Fruit fly (Drosophila melanogaster) whole organism, embryonic: Measurements from ENCODE around the gene CG15529.

Experiments
- Adf1 ChIP-seq: fragments of 200-800 bp; sonication (Bioruptor generic); IDR thresholded peaks from 2 replicates; pipeline ENCODE4 v1.3.6; 2022; ENCODE audit warnings: missing biosample characterization, missing genetic modification characterization
- CG1024 ChIP-seq: fragments of 200-800 bp; sonication (Bioruptor generic); IDR thresholded peaks from 2 replicates; pipeline ENCODE4 v1.3.6; 2022; ENCODE audit warnings: missing biosample characterization, missing genetic modification characterization
- CG10543 ChIP-seq: fragments of 200-800 bp; sonication (Bioruptor generic); optimal IDR thresholded peaks from 3 replicates; lab custom pipeline; 2017; ENCODE audit warnings: missing biosample characterization, mild to moderate bottlenecking, missing genetic modification characterization, moderate library complexity
- CG12104 ChIP-seq: fragments of 200-800 bp; sonication (Bioruptor generic); optimal IDR thresholded peaks from 3 replicates; lab custom pipeline; 2016; ENCODE audit warnings: missing biosample characterization, missing genetic modification characterization
- CG12236 ChIP-seq: fragments of 200-800 bp; sonication (Bioruptor generic); optimal IDR thresholded peaks from 2 replicates; lab custom pipeline; 2016; ENCODE audit warnings: missing biosample characterization, missing genetic modification characterization
- CG12769 ChIP-seq: fragments of 200-800 bp; sonication (Bioruptor generic); optimal IDR thresholded peaks from 2 replicates; lab custom pipeline; 2019; ENCODE audit warnings: missing biosample characterization, mild to moderate bottlenecking, missing genetic modification characterization, moderate library complexity
- CG13296 ChIP-seq: fragments of 200-800 bp; sonication (Bioruptor generic); optimal IDR thresholded peaks from 3 replicates; lab custom pipeline; 2018; ENCODE audit warnings: missing biosample characterization, mild to moderate bottlenecking, missing genetic modification characterization
- CG13894 ChIP-seq: fragments of 200-800 bp; sonication (Bioruptor generic); optimal IDR thresholded peaks from 3 replicates; lab custom pipeline; 2018; ENCODE audit warnings: missing biosample characterization, mild to moderate bottlenecking, missing genetic modification characterization, moderate library complexity
- CG15269 ChIP-seq: fragments of 200-800 bp; sonication (Bioruptor generic); optimal IDR thresholded peaks from 2 replicates; lab custom pipeline; 2018; ENCODE audit warnings: missing biosample characterization, mild to moderate bottlenecking, missing genetic modification characterization, moderate library complexity
- CG31388 ChIP-seq: fragments of 200-800 bp; sonication (Bioruptor generic); optimal IDR thresholded peaks from 2 replicates; lab custom pipeline; 2016; ENCODE audit warnings: missing biosample characterization, missing genetic modification characterization
- CG3407 ChIP-seq: fragments of 200-800 bp; sonication (Bioruptor generic); optimal IDR thresholded peaks from 2 replicates; lab custom pipeline; 2018; ENCODE audit warnings: missing biosample characterization, mild to moderate bottlenecking, missing genetic modification characterization
- CG43689 ChIP-seq: fragments of 200-800 bp; sonication (Bioruptor generic); IDR thresholded peaks from 2 replicates; pipeline ENCODE4 v1.3.6; 2022; ENCODE audit warnings: missing biosample characterization, missing genetic modification characterization
- CG4404 ChIP-seq: fragments of 200-800 bp; sonication (Bioruptor generic); IDR thresholded peaks from 2 replicates; pipeline ENCODE4 v1.3.6; 2022; ENCODE audit warnings: missing biosample characterization, missing genetic modification characterization
- CG6175 ChIP-seq: fragments of 200-800 bp; sonication (Bioruptor generic); IDR thresholded peaks from 3 replicates; pipeline ENCODE4 v1.3.6; 2022; ENCODE audit warnings: missing biosample characterization, missing genetic modification characterization
- CG6765 ChIP-seq: fragments of 200-800 bp; sonication (Bioruptor generic); optimal IDR thresholded peaks from 3 replicates; lab custom pipeline; 2017; ENCODE audit warnings: missing biosample characterization, mild to moderate bottlenecking, missing genetic modification characterization
- CG8290 ChIP-seq, 3 experiments: fragments of 200-800 bp; sonication (Bioruptor generic); optimal IDR thresholded peaks; 2 replicates each; lab custom pipeline; 2016 to 2019; ENCODE audit warnings: missing biosample characterization in 3 of 3, missing genetic modification characterization in 3 of 3, mild to moderate bottlenecking in 2 of 3, moderate library complexity in 1 of 3
- D ChIP-seq, 2 experiments: fragments of 200-800 bp in 1 of 2; fragments of >200 bp in 1 of 2; sonication (Bioruptor generic) in 1 of 2; optimal IDR thresholded peaks; 2 replicates in 1 of 2; 3 replicates in 1 of 2; lab custom pipeline; 2017; ENCODE audit warnings: mild to moderate bottlenecking in 1 of 2, missing biosample characterization in 1 of 2, missing genetic modification characterization in 1 of 2, missing genetic modification reagents in 1 of 2
- Deaf1 ChIP-seq: fragments of 200-800 bp; optimal IDR thresholded peaks from 3 replicates; lab custom pipeline; 2019; ENCODE audit warnings: missing biosample characterization, mild to moderate bottlenecking, missing genetic modification characterization, moderate library complexity
- Drgx ChIP-seq: fragments of 200-800 bp; sonication (Bioruptor generic); IDR thresholded peaks from 2 replicates; pipeline ENCODE4 v1.3.6; 2022; ENCODE audit warnings: missing biosample characterization, missing genetic modification characterization
- Elba2 ChIP-seq: fragments of 200-800 bp; sonication (Bioruptor generic); optimal IDR thresholded peaks from 3 replicates; lab custom pipeline; 2016; ENCODE audit warnings: missing biosample characterization, missing genetic modification characterization
- Ets97D ChIP-seq: fragments of 200-800 bp; sonication (Bioruptor generic); optimal IDR thresholded peaks from 3 replicates; lab custom pipeline; 2016; ENCODE audit warnings: missing biosample characterization, missing genetic modification characterization
- Hr51 ChIP-seq, 2 experiments: fragments of 200-800 bp; sonication (Bioruptor generic); optimal IDR thresholded peaks; 2 replicates in 1 of 2; 3 replicates in 1 of 2; lab custom pipeline; 2016 to 2018; ENCODE audit warnings: missing biosample characterization in 2 of 2, missing genetic modification characterization in 2 of 2, mild to moderate bottlenecking in 1 of 2, moderate library complexity in 1 of 2
- Hr78 ChIP-seq, 2 experiments: fragments of 200-800 bp in 1 of 2; fragments of >200 bp in 1 of 2; sonication (Bioruptor generic) in 1 of 2; optimal IDR thresholded peaks; 2 replicates each; lab custom pipeline; 2017 to 2019; ENCODE audit warnings: missing biosample characterization in 2 of 2, missing genetic modification characterization in 2 of 2, mild to moderate bottlenecking in 1 of 2, moderate library complexity in 1 of 2
- MESR4 ChIP-seq: fragments of 200-800 bp; sonication (Bioruptor generic); optimal IDR thresholded peaks from 2 replicates; lab custom pipeline; 2018; ENCODE audit warnings: missing biosample characterization, mild to moderate bottlenecking, missing genetic modification characterization, moderate library complexity
- Opbp ChIP-seq: fragments of 200-800 bp; sonication (Bioruptor generic); IDR thresholded peaks from 3 replicates; pipeline ENCODE4 v1.3.6; 2022; ENCODE audit warnings: missing biosample characterization, missing genetic modification characterization; ENCODE audit not compliant: partially characterized antibody
- Rfx ChIP-seq: fragments of 200-800 bp; sonication (Bioruptor generic); IDR thresholded peaks from 2 replicates; pipeline ENCODE4 v1.3.6; 2022; ENCODE audit warnings: missing biosample characterization, missing genetic modification characterization
- Tbp ChIP-seq: fragments of >200 bp; optimal IDR thresholded peaks from 2 replicates; lab custom pipeline; 2018; ENCODE audit warnings: missing biosample characterization, missing genetic modification characterization
- abd-A ChIP-seq: fragments of 200-800 bp; sonication (Bioruptor generic); optimal IDR thresholded peaks from 3 replicates; lab custom pipeline; 2019; ENCODE audit warnings: missing biosample characterization, mild to moderate bottlenecking, missing genetic modification characterization, moderate library complexity
- bsh ChIP-seq, 2 experiments: fragments of 200-800 bp; sonication (Bioruptor generic); optimal IDR thresholded peaks; 2 replicates each; lab custom pipeline; 2017 to 2018; ENCODE audit warnings: mild to moderate bottlenecking in 2 of 2, missing biosample characterization in 2 of 2, missing genetic modification characterization in 2 of 2, moderate library complexity in 1 of 2
- exex ChIP-seq: fragments of 200-800 bp; sonication (Bioruptor generic); optimal IDR thresholded peaks from 4 replicates; lab custom pipeline; 2018; ENCODE audit warnings: missing biosample characterization, mild to moderate bottlenecking, missing genetic modification characterization, moderate library complexity
- ftz-f1 ChIP-seq: fragments of 200-800 bp; sonication (Bioruptor generic); optimal IDR thresholded peaks from 2 replicates; lab custom pipeline; 2016; ENCODE audit warnings: missing biosample characterization, missing genetic modification characterization
- kni ChIP-seq: fragments of 200-800 bp; sonication (Bioruptor generic); optimal IDR thresholded peaks from 3 replicates; lab custom pipeline; 2017; ENCODE audit warnings: mild to moderate bottlenecking, missing biosample characterization, missing genetic modification reagents, missing genetic modification characterization
- nom ChIP-seq: fragments of 200-800 bp; sonication (Bioruptor generic); optimal IDR thresholded peaks from 2 replicates; lab custom pipeline; 2017; ENCODE audit warnings: missing biosample characterization, missing genetic modification characterization, mild to moderate bottlenecking, moderate library complexity, missing genetic modification reagents
- oc ChIP-seq: fragments of 200-800 bp; sonication (Bioruptor generic); optimal IDR thresholded peaks from 2 replicates; lab custom pipeline; 2018; ENCODE audit warnings: missing biosample characterization, mild to moderate bottlenecking, missing genetic modification characterization, moderate library complexity
- salm ChIP-seq: fragments of 200-800 bp; sonication (Bioruptor generic); optimal IDR thresholded peaks from 2 replicates; lab custom pipeline; 2018; ENCODE audit warnings: missing biosample characterization, mild to moderate bottlenecking, missing genetic modification characterization
- slbo ChIP-seq: fragments of 200-800 bp; sonication (Bioruptor generic); IDR thresholded peaks from 2 replicates; pipeline ENCODE4 v1.3.6; 2022; ENCODE audit warnings: missing biosample characterization, missing genetic modification characterization
- sr ChIP-seq: fragments of 200-800 bp; sonication (Bioruptor generic); IDR thresholded peaks from 3 replicates; pipeline ENCODE4 v1.3.6; 2022; ENCODE audit warnings: missing biosample characterization, missing genetic modification characterization
- unc-4 ChIP-seq: fragments of 200-800 bp; sonication (Bioruptor generic); IDR thresholded peaks from 2 replicates; pipeline ENCODE4 v1.3.6; 2022; ENCODE audit warnings: missing biosample characterization, missing genetic modification characterization; ENCODE audit not compliant: partially characterized antibody
- zen2 ChIP-seq: fragments of 200-800 bp; sonication (Bioruptor generic); IDR thresholded peaks from 3 replicates; pipeline ENCODE4 v1.3.6; 2022; ENCODE audit warnings: missing biosample characterization, missing genetic modification characterization; ENCODE audit not compliant: partially characterized antibody

CG15529 gene

dm6 chr3R:30191047-30191446, 39.2 kb downstream of the CG15529 start, which contains the start of gene CG9747 (continued):
- TF ChIP-seq abd-A (tag; lab: Kevin White, UChicago) (peak; percentile 58), CG12236 (no peak), slbo (GFP tag; lab: Robert Waterston, UW) (0 out of 2 replicates have a peak, but pooled peaks have one; percentile 3), Hr51 (GFP tag; optimal IDR thresholded peaks at IDR 0.05; lab: Kevin White, UChicago) (no peak), Hr78 (GFP tag; optimal IDR thresholded peaks at IDR 0.05; lab: Kevin White, UChicago) (peak in 1 of 2 experiments; percentile 41), oc (tag; lab: Kevin White, UChicago) (peak; percentile 28), CG4404 (GFP tag; lab: Robert Waterston, UW) (no peak), MESR4 (GFP tag; lab: Kevin White, UChicago) (no peak), Opbp (GFP tag; lab: Robert Waterston, UW) (no peak), Adf1 (GFP tag; lab: Robert Waterston, UW) (peak; percentile 79), CG8290 (GFP tag; optimal IDR thresholded peaks at IDR 0.05; lab: Kevin White, UChicago) (no peak), CG8290 (tag; optimal IDR thresholded peaks at IDR 0.05; lab: Kevin White, UChicago) (peak in 1 of 2 experiments; percentile 10), CG3407 (GFP tag; lab: Kevin White, UChicago) (no peak), CG31388 (GFP tag; lab: Kevin White, UChicago) (no peak), Drgx (GFP tag; lab: Robert Waterston, UW) (no peak), CG13296 (GFP tag; lab: Kevin White, UChicago) (peak; percentile 11), CG6175 (GFP tag; lab: Robert Waterston, UW) (peak; percentile 94), CG6765 (GFP tag; lab: Kevin White, UChicago) (peak; percentile 10), CG10543 (peak; percentile 66), unc-4 (no peak), D (optimal IDR thresholded peaks at IDR 0.05; lab: Kevin White, UChicago) (no peak), D (GFP tag; optimal IDR thresholded peaks at IDR 0.05; lab: Kevin White, UChicago) (no peak), salm (tag; lab: Kevin White, UChicago) (no peak), bsh (GFP tag; optimal IDR thresholded peaks at IDR 0.05; lab: Kevin White, UChicago) (no peak), ftz-f1 (GFP tag; lab: Kevin White, UChicago) (peak; percentile 43), Tbp (GFP tag; lab: Kevin White, UChicago) (no peak), CG1024 (GFP tag; lab: Robert Waterston, UW) (no peak), kni (GFP tag; lab: Kevin White, UChicago) (peak; percentile 45), sr (GFP tag; lab: Robert Waterston, UW) (0 out of 3 replicates have a peak, but pooled peaks have one; percentile 18), Ets97D (GFP tag; lab: Kevin White, UChicago) (no peak), Rfx (GFP tag; lab: Robert Waterston, UW) (no peak), CG12104 (GFP tag; lab: Kevin White, UChicago) (no peak), CG43689 (GFP tag; lab: Robert Waterston, UW) (no peak), CG13894 (tag; lab: Kevin White, UChicago) (peak; percentile 74), CG12769 (tag; lab: Kevin White, UChicago) (peak; percentile 82), Elba2 (GFP tag; lab: Kevin White, UChicago) (no peak), zen2 (GFP tag; lab: Robert Waterston, UW) (0 out of 3 replicates have a peak, but pooled peaks have one; percentile 25), exex (tag; lab: Kevin White, UChicago) (no peak), Deaf1 (tag; lab: Kevin White, UChicago) (peak; percentile 98), CG15269 (tag; lab: Kevin White, UChicago) (no peak), nom (no peak)
